Worm (Caenorhabditis elegans): ENCODE results near the gene B0432.1.

DNA sequence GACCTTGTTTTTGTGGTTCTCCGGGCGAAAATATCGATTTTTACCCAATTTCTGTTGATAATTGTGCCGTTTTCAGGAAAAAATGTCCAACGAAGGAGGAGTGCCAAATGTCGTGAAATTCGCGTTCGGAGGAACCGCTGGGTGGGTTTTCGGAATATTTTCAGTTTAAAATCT lies 10.8 kb upstream of the B0432.1 start, which contains the start of gene misc-1:
- TF ChIP-seq lsy-2 (tag; optimal IDR thresholded peaks at IDR 0.05) (no peak), grh-1 (GFP tag; IDR thresholded peaks at IDR 0.05) (no peak)

All from whole organism, L1 larva.